Worm (Caenorhabditis elegans) whole organism, L4 larva: ENCODE results near the gene C55A6.6.

ENCODE experiments used
- D1046.2 ChIP-seq: fragments of 200-800 bp; sonication (Bioruptor generic); IDR thresholded peaks from 2 replicates; pipeline ENCODE4 v1.3.6; 2022; ENCODE audit warnings: missing genetic modification characterization, missing compliant biosample characterization
- F10B5.3 ChIP-seq: sonication (generic microtip); optimal IDR thresholded peaks from 2 replicates; lab custom pipeline; 2016; ENCODE audit warnings: mild to moderate bottlenecking, missing genetic modification characterization, missing compliant biosample characterization
- F26F4.8 ChIP-seq: fragments of 200-800 bp; sonication (Bioruptor generic); conservative IDR thresholded peaks from 2 replicates; pipeline ENCODE4 v1.3.6; 2022; ENCODE audit warnings: missing genetic modification characterization, missing compliant biosample characterization
- T26A8.4 ChIP-seq: fragments of 200-800 bp; sonication (Bioruptor generic); IDR thresholded peaks from 2 replicates; pipeline ENCODE4 v1.3.6; 2022; ENCODE audit warnings: missing genetic modification characterization, missing compliant biosample characterization
- Y5F2A.4 ChIP-seq: fragments of 200-800 bp; sonication (Bioruptor generic); optimal IDR thresholded peaks from 2 replicates; lab custom pipeline; 2018; ENCODE audit warnings: mild to moderate bottlenecking, missing genetic modification characterization, missing compliant biosample characterization
- Y75B8A.6 ChIP-seq: fragments of 200-800 bp; sonication (Bioruptor generic); IDR thresholded peaks from 2 replicates; pipeline ENCODE4 v1.3.6; 2022; ENCODE audit warnings: missing genetic modification reagents, missing genetic modification characterization, missing compliant biosample characterization
- aha-1 ChIP-seq: fragments of 150-350 bp; peaks from one replicate; lab custom pipeline; 2014; ENCODE audit warnings: missing biosample characterization, missing genetic modification characterization
- ceh-62 ChIP-seq: sonication (generic microtip); optimal IDR thresholded peaks from 2 replicates; lab custom pipeline; 2017; ENCODE audit warnings: missing biosample characterization, missing genetic modification characterization
- ceh-82 ChIP-seq: sonication (generic microtip); optimal IDR thresholded peaks from 2 replicates; lab custom pipeline; 2017; ENCODE audit warnings: missing biosample characterization, missing genetic modification characterization
- ces-1 ChIP-seq: fragments of 150-350 bp; sonication (generic microtip); optimal IDR thresholded peaks from 4 replicates; lab custom pipeline; 2014; ENCODE audit warnings: missing biosample characterization, missing genetic modification reagents, missing genetic modification characterization
- ctbp-1 ChIP-seq: fragments of 200-800 bp; sonication (Bioruptor generic); IDR thresholded peaks from 2 replicates; pipeline ENCODE4 v1.3.6; 2022; ENCODE audit warnings: missing genetic modification reagents, missing genetic modification characterization, missing compliant biosample characterization
- daf-12 ChIP-seq: fragments of 150-350 bp; optimal IDR thresholded peaks from 2 replicates; lab custom pipeline; 2014; ENCODE audit warnings: missing biosample characterization, missing genetic modification reagents, missing genetic modification characterization
- daf-16 ChIP-seq, 3 experiments: sonication (generic microtip); optimal IDR thresholded peaks; 2 replicates each; lab custom pipeline; 2016 to 2017; ENCODE audit warnings: missing genetic modification characterization in 3 of 3, missing genetic modification reagents in 3 of 3, mild to moderate bottlenecking in 2 of 3, missing compliant biosample characterization in 2 of 3, missing biosample characterization in 1 of 3, moderate library complexity in 1 of 3
- dmd-8 ChIP-seq: fragments of 200-800 bp; sonication (Bioruptor generic); IDR thresholded peaks from 2 replicates; pipeline ENCODE4 v1.3.6; 2022; ENCODE audit warnings: missing genetic modification characterization, missing compliant biosample characterization
- dmd-9 ChIP-seq: fragments of 200-800 bp; sonication (Bioruptor generic); IDR thresholded peaks from 2 replicates; pipeline ENCODE4 v1.3.6; 2022; ENCODE audit warnings: missing genetic modification reagents, missing genetic modification characterization, missing compliant biosample characterization
- dpl-1 ChIP-seq: fragments of 150-350 bp; optimal IDR thresholded peaks from 2 replicates; lab custom pipeline; 2014; ENCODE audit warnings: missing biosample characterization, missing genetic modification reagents, missing genetic modification characterization
- dve-1 ChIP-seq: sonication (generic microtip); optimal IDR thresholded peaks from 2 replicates; lab custom pipeline; 2017; ENCODE audit warnings: antibody characterized with exemption, mild to moderate bottlenecking, missing genetic modification characterization, missing compliant biosample characterization; ENCODE audit not compliant: insufficient read depth
- egl-43 ChIP-seq: fragments of 200-800 bp; sonication (Bioruptor generic); IDR thresholded peaks from 2 replicates; pipeline ENCODE4 v1.3.6; 2022; ENCODE audit warnings: missing genetic modification reagents, missing genetic modification characterization, missing compliant biosample characterization
- fkh-10 ChIP-seq: fragments of 150-350 bp; optimal IDR thresholded peaks from 2 replicates; lab custom pipeline; 2014; ENCODE audit warnings: missing biosample characterization, missing genetic modification reagents, missing genetic modification characterization
- fos-1 ChIP-seq: fragments of 150-350 bp; optimal IDR thresholded peaks from 2 replicates; lab custom pipeline; 2014; ENCODE audit warnings: missing biosample characterization, missing genetic modification characterization
- gei-8 ChIP-seq: fragments of 200-800 bp; sonication (Bioruptor generic); optimal IDR thresholded peaks from 2 replicates; lab custom pipeline; 2018; ENCODE audit warnings: mild to moderate bottlenecking, missing genetic modification characterization, missing compliant biosample characterization
- hlh-30 ChIP-seq: sonication (generic microtip); optimal IDR thresholded peaks from 2 replicates; lab custom pipeline; 2017; ENCODE audit warnings: antibody characterized with exemption, mild to moderate bottlenecking, missing genetic modification characterization, missing compliant biosample characterization; ENCODE audit not compliant: insufficient read depth
- jun-1 ChIP-seq: fragments of 150-350 bp; optimal IDR thresholded peaks from 2 replicates; lab custom pipeline; 2014; ENCODE audit warnings: missing biosample characterization, missing genetic modification reagents, missing genetic modification characterization
- lin-39 ChIP-seq: fragments of 150-350 bp; optimal IDR thresholded peaks from 2 replicates; lab custom pipeline; 2014; ENCODE audit warnings: missing biosample characterization, missing genetic modification reagents, missing genetic modification characterization
- lir-3 ChIP-seq: sonication (generic microtip); optimal IDR thresholded peaks from 2 replicates; lab custom pipeline; 2016; ENCODE audit warnings: mild to moderate bottlenecking, missing genetic modification characterization, missing compliant biosample characterization
- lsy-2 ChIP-seq, 2 experiments: fragments of 150-350 bp in 1 of 2; sonication (generic microtip) in 1 of 2; optimal IDR thresholded peaks; 2 replicates each; lab custom pipeline; 2014 to 2017; ENCODE audit warnings: missing biosample characterization in 2 of 2, missing genetic modification characterization in 2 of 2
- madf-9 ChIP-seq: fragments of 200-800 bp; sonication (Bioruptor generic); conservative IDR thresholded peaks from 2 replicates; pipeline ENCODE4 v1.3.6; 2022; ENCODE audit warnings: missing genetic modification reagents, missing genetic modification characterization, missing compliant biosample characterization
- mdl-1 ChIP-seq, 2 experiments: fragments of 150-350 bp in 1 of 2; sonication (generic microtip) in 1 of 2; optimal IDR thresholded peaks; 2 replicates each; lab custom pipeline; 2014 to 2017; ENCODE audit warnings: missing biosample characterization in 2 of 2, missing genetic modification characterization in 2 of 2
- mes-2 ChIP-seq: sonication (generic microtip); optimal IDR thresholded peaks from 2 replicates; lab custom pipeline; 2016; ENCODE audit warnings: missing genotype, mild to moderate bottlenecking, missing genetic modification characterization, missing compliant biosample characterization; ENCODE audit not compliant: poor library complexity, severe bottlenecking
- nhr-111 ChIP-seq: fragments of 200-800 bp; sonication (Bioruptor generic); optimal IDR thresholded peaks from 2 replicates; lab custom pipeline; 2018; ENCODE audit warnings: mild to moderate bottlenecking, missing genetic modification characterization, missing compliant biosample characterization
- nhr-237 ChIP-seq: sonication (generic microtip); optimal IDR thresholded peaks from 2 replicates; lab custom pipeline; 2017; ENCODE audit warnings: missing biosample characterization, missing genetic modification characterization
- nhr-25 ChIP-seq: sonication (generic microtip); optimal IDR thresholded peaks from 2 replicates; lab custom pipeline; 2017; ENCODE audit warnings: missing genetic modification characterization, mild to moderate bottlenecking, missing compliant biosample characterization, antibody characterized with exemption, moderate library complexity, borderline replicate concordance; ENCODE audit not compliant: insufficient read depth
- nhr-28 ChIP-seq: fragments of 150-350 bp; optimal IDR thresholded peaks from 2 replicates; lab custom pipeline; 2014; ENCODE audit warnings: missing biosample characterization, missing genetic modification characterization
- nhr-41 ChIP-seq: fragments of 200-800 bp; sonication (Bioruptor generic); IDR thresholded peaks from 2 replicates; pipeline ENCODE4 v1.3.6; 2022; ENCODE audit warnings: missing genetic modification reagents, missing genetic modification characterization, missing compliant biosample characterization
- nhr-6 ChIP-seq: fragments of 150-350 bp; optimal IDR thresholded peaks from 2 replicates; lab custom pipeline; 2014; ENCODE audit warnings: missing biosample characterization, missing genetic modification characterization
- nhr-77 ChIP-seq: fragments of 150-350 bp; optimal IDR thresholded peaks from 2 replicates; lab custom pipeline; 2014; ENCODE audit warnings: missing biosample characterization, missing genetic modification characterization
- php-3 ChIP-seq: fragments of 200-800 bp; sonication (Bioruptor generic); IDR thresholded peaks from 2 replicates; pipeline ENCODE4 v1.3.6; 2022; ENCODE audit warnings: missing genetic modification reagents, missing genetic modification characterization, missing compliant biosample characterization
- pqm-1 ChIP-seq: sonication (generic microtip); optimal IDR thresholded peaks from 2 replicates; lab custom pipeline; 2017; ENCODE audit warnings: missing biosample characterization, missing genetic modification characterization
- rbr-2 ChIP-seq: sonication (generic microtip); optimal IDR thresholded peaks from 2 replicates; lab custom pipeline; 2016; ENCODE audit warnings: missing genotype, missing genetic modification characterization, missing compliant biosample characterization
- sdz-12 ChIP-seq: fragments of 200-800 bp; sonication (Bioruptor generic); optimal IDR thresholded peaks from 2 replicates; lab custom pipeline; 2018; ENCODE audit warnings: mild to moderate bottlenecking, missing genetic modification characterization, missing compliant biosample characterization
- skn-1 ChIP-seq: fragments of 150-350 bp; optimal IDR thresholded peaks from 2 replicates; lab custom pipeline; 2014; ENCODE audit warnings: missing biosample characterization, missing genetic modification characterization
- snpc-1.2 ChIP-seq: fragments of 200-800 bp; sonication (Bioruptor generic); IDR thresholded peaks from 2 replicates; pipeline ENCODE4 v1.3.6; 2022; ENCODE audit warnings: missing genetic modification reagents, missing genetic modification characterization, missing compliant biosample characterization
- spr-1 ChIP-seq: sonication (generic microtip); optimal IDR thresholded peaks from 2 replicates; lab custom pipeline; 2016; ENCODE audit warnings: mild to moderate bottlenecking, missing genetic modification characterization, missing compliant biosample characterization
- spr-3 ChIP-seq: fragments of 200-800 bp; sonication (Bioruptor generic); optimal IDR thresholded peaks from 2 replicates; lab custom pipeline; 2018; ENCODE audit warnings: mild to moderate bottlenecking, missing genetic modification characterization, missing compliant biosample characterization
- tag-97 ChIP-seq: fragments of 200-800 bp; sonication (Bioruptor generic); IDR thresholded peaks from 2 replicates; pipeline ENCODE4 v1.3.6; 2022; ENCODE audit warnings: missing genetic modification characterization, missing compliant biosample characterization
- unc-39 ChIP-seq: sonication (generic microtip); optimal IDR thresholded peaks from 2 replicates; lab custom pipeline; 2017; ENCODE audit warnings: missing biosample characterization, missing genetic modification characterization
- zag-1 ChIP-seq: fragments of 150-350 bp; optimal IDR thresholded peaks from 2 replicates; lab custom pipeline; 2014; ENCODE audit warnings: missing biosample characterization, missing genetic modification characterization
- zfp-2 ChIP-seq: sonication (generic microtip); optimal IDR thresholded peaks from 2 replicates; lab custom pipeline; 2016; ENCODE audit warnings: mild to moderate bottlenecking, missing genetic modification characterization, missing compliant biosample characterization
- zfp-3 ChIP-seq: fragments of 200-800 bp; sonication (Bioruptor generic); conservative IDR thresholded peaks from 2 replicates; pipeline ENCODE4 v1.3.6; 2022; ENCODE audit warnings: missing genetic modification reagents, missing genetic modification characterization, missing compliant biosample characterization
- zip-11 ChIP-seq: fragments of 200-800 bp; sonication (Bioruptor generic); IDR thresholded peaks from 2 replicates; pipeline ENCODE4 v1.3.6; 2022; ENCODE audit warnings: missing genetic modification characterization, missing compliant biosample characterization
- ztf-11 ChIP-seq: fragments of 150-350 bp; optimal IDR thresholded peaks from 2 replicates; lab custom pipeline; 2014; ENCODE audit warnings: missing biosample characterization, missing genetic modification characterization
- ztf-7 ChIP-seq: fragments of 150-350 bp; optimal IDR thresholded peaks from 2 replicates; lab custom pipeline; 2014; ENCODE audit warnings: missing biosample characterization, missing genetic modification characterization

Gene C55A6.6

DNA sequence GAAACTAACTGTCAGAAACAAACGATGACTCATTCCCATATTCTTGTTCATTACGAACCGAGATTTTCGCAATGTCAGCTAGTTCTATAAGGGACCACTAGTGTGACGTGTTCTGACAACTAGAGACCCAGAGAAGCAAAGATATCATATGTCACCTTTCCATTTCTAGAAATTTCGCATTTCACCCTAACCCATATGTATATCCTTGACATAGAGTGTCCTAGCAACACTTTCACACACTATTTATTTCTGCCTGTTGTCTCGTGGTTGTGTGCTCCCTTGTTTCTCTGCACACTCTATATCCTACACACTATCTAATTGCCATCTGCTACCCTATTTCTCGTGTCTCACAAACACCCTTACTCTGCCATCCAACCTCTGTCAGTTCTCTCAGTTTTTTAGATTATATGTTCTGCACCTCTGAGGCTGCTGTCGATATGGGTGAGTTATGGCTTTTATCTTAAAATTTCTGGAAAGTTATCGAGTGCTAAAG lies 34.4 kb upstream of the C55A6.6 start, which contains the start of the genes F38B7.17 and F38B7.3:
TSS of gene F38B7.17 (minus strand) at position 51 of the 493 bp plus-strand sequence.
TSS of gene F38B7.3 (plus strand) at position 194 of the 493 bp plus-strand sequence.
- peak; percentile 83 for TF ChIP-seq dve-1
- TF ChIP-seq ctbp-1, result 0 out of 2 replicates have a peak, but pooled peaks have one; percentile 44
- TF ChIP-seq lir-3 (tag; lab: Kevin White, UChicago), result no peak
- TF ChIP-seq Y75B8A.6, result no peak
- TF ChIP-seq dmd-8 (GFP tag; lab: Robert Waterston, UW), result no peak
- TF ChIP-seq mes-2 (tag; lab: Kevin White, UChicago), result peak; percentile 46
- TF ChIP-seq snpc-1.2 (GFP tag; lab: Robert Waterston, UW), result no peak
- TF ChIP-seq unc-39 (tag; lab: Kevin White, UChicago), result no peak
- TF ChIP-seq php-3 (GFP tag; lab: Robert Waterston, UW), result no peak
- TF ChIP-seq pqm-1 (tag; lab: Kevin White, UChicago), result peak; percentile 66
- TF ChIP-seq zag-1 (tag; lab: Kevin White, UChicago), result no peak
- no peak for TF ChIP-seq spr-3 (GFP tag; lab: Kevin White, UChicago)
- no peak for TF ChIP-seq nhr-111 (GFP tag; lab: Kevin White, UChicago)
- no peak for TF ChIP-seq ceh-82 (tag; lab: Kevin White, UChicago)
- peak; percentile 66 to 91 for TF ChIP-seq mdl-1 (tag; optimal IDR thresholded peaks at IDR 0.05; lab: Kevin White, UChicago)
- TF ChIP-seq D1046.2 (GFP tag; lab: Robert Waterston, UW), result no peak
- TF ChIP-seq ces-1 (GFP tag; lab: Kevin White, UChicago), result no peak
- TF ChIP-seq Y5F2A.4 (GFP tag; lab: Kevin White, UChicago), result no peak
- TF ChIP-seq fkh-10 (GFP tag; lab: Kevin White, UChicago), result no peak
- no peak for TF ChIP-seq spr-1
- no peak for TF ChIP-seq dmd-9 (GFP tag; lab: Robert Waterston, UW)
- TF ChIP-seq aha-1, result no peak
- TF ChIP-seq tag-97 (GFP tag; lab: Robert Waterston, UW), result no peak
- peak; percentile 93 for TF ChIP-seq hlh-30 (tag; lab: Kevin White, UChicago)
- TF ChIP-seq ztf-7 (tag; lab: Kevin White, UChicago), result peak; percentile 7
- TF ChIP-seq nhr-237 (tag; lab: Kevin White, UChicago), result no peak
- TF ChIP-seq dpl-1 (GFP tag; lab: Kevin White, UChicago), result peak; percentile 27
- TF ChIP-seq zip-11 (GFP tag; lab: Robert Waterston, UW), result no peak
- TF ChIP-seq T26A8.4 (GFP tag; lab: Robert Waterston, UW), result no peak
- no peak for TF ChIP-seq F26F4.8 (GFP tag; lab: Robert Waterston, UW)
- TF ChIP-seq jun-1 (tag; lab: Kevin White, UChicago), result no peak
- TF ChIP-seq sdz-12 (GFP tag; lab: Kevin White, UChicago), result no peak
- TF ChIP-seq fos-1, result no peak
- no peak for TF ChIP-seq F10B5.3 (tag; lab: Kevin White, UChicago)
- TF ChIP-seq nhr-25, result peak; percentile 63
- no peak for TF ChIP-seq daf-16 (GFP tag; optimal IDR thresholded peaks at IDR 0.05; lab: Kevin White, UChicago)
- peak; percentile 85 for TF ChIP-seq daf-16 (tag; optimal IDR thresholded peaks at IDR 0.05; lab: Kevin White, UChicago)
- TF ChIP-seq nhr-41 (GFP tag; lab: Robert Waterston, UW), result no peak
- peak; percentile 27 for TF ChIP-seq nhr-6 (tag; lab: Kevin White, UChicago)
- TF ChIP-seq nhr-28 (tag; lab: Kevin White, UChicago), result peak; percentile 73
- no peak for TF ChIP-seq zfp-2 (tag; lab: Kevin White, UChicago)
- no peak for TF ChIP-seq skn-1 (tag; lab: Kevin White, UChicago)
- no peak for TF ChIP-seq ztf-11 (tag; lab: Kevin White, UChicago)
- TF ChIP-seq gei-8 (GFP tag; lab: Kevin White, UChicago), result no peak
- TF ChIP-seq ceh-62 (tag; lab: Kevin White, UChicago), result no peak
- TF ChIP-seq zfp-3, result no peak
- TF ChIP-seq daf-12 (tag; lab: Kevin White, UChicago), result no peak
- TF ChIP-seq egl-43 (GFP tag; lab: Robert Waterston, UW), result no peak
- peak; percentile 61 for TF ChIP-seq rbr-2 (tag; lab: Kevin White, UChicago)
- TF ChIP-seq lin-39, result no peak
- no peak for TF ChIP-seq nhr-77 (tag; lab: Kevin White, UChicago)
- TF ChIP-seq madf-9 (GFP tag; lab: Robert Waterston, UW), result no peak
- TF ChIP-seq lsy-2 (tag; optimal IDR thresholded peaks at IDR 0.05; lab: Kevin White, UChicago), result peak in 1 of 2 experiments; percentile 61
